Fruit fly (Drosophila melanogaster): ENCODE data around the gene Drsl1.

- TF ChIP-seq ttk (optimal IDR thresholded peaks at IDR 0.05) (no peak), h (optimal IDR thresholded peaks at IDR 0.05) (no peak), psq (optimal IDR thresholded peaks at IDR 0.05) (no peak), Sin3A (optimal IDR thresholded peaks at IDR 0.05) (no peak)
Observed at dm6 chr3L:3328771-3329170, 6.8 kb downstream of the Drsl1 start, which contains the start of gene Strip.
